Worm (Caenorhabditis elegans) whole organism, L1 larva: Measurements from ENCODE around the gene ugt-10.

Experiments used
- C04F5.9 ChIP-seq: sonication (generic microtip); optimal IDR thresholded peaks from 2 replicates; lab custom pipeline; 2016; ENCODE audit warnings: missing genetic modification characterization, missing compliant biosample characterization
- Y116A8C.19 ChIP-seq: sonication (generic microtip); optimal IDR thresholded peaks from 2 replicates; lab custom pipeline; 2016; ENCODE audit warnings: missing compliant biosample characterization, missing genetic modification characterization, borderline replicate concordance
- aha-1 ChIP-seq: fragments of 150-350 bp; optimal IDR thresholded peaks from 2 replicates; lab custom pipeline; 2014; ENCODE audit warnings: missing biosample characterization, missing genetic modification characterization
- alr-1 ChIP-seq: fragments of 200-800 bp; sonication (Bioruptor generic); optimal IDR thresholded peaks from 2 replicates; lab custom pipeline; 2018; ENCODE audit warnings: borderline replicate concordance, mild to moderate bottlenecking, missing genetic modification characterization, missing compliant biosample characterization
- ceh-8 ChIP-seq: fragments of 200-800 bp; sonication (Bioruptor generic); optimal IDR thresholded peaks from 2 replicates; lab custom pipeline; 2018; ENCODE audit warnings: mild to moderate bottlenecking, missing genetic modification characterization, moderate library complexity, missing compliant biosample characterization
- ceh-90 ChIP-seq: sonication (generic microtip); optimal IDR thresholded peaks from 2 replicates; lab custom pipeline; 2016; ENCODE audit warnings: missing genetic modification characterization, missing compliant biosample characterization
- dsc-1 ChIP-seq: sonication (generic microtip); optimal IDR thresholded peaks from 2 replicates; lab custom pipeline; 2016; ENCODE audit warnings: mild to moderate bottlenecking, missing genetic modification characterization, missing compliant biosample characterization
- efl-1 ChIP-seq, 4 experiments: fragments of 150-350 bp; optimal IDR thresholded peaks in 3 of 4; peaks in 1 of 4; 1 replicate in 1 of 4; 2 replicates in 3 of 4; lab custom pipeline; 2014; ENCODE audit warnings: missing biosample characterization in 2 of 4, missing genetic modification characterization in 2 of 4, missing genetic modification reagents in 2 of 4
- egl-13 ChIP-seq: sonication (generic microtip); optimal IDR thresholded peaks from 2 replicates; lab custom pipeline; 2016; ENCODE audit warnings: missing genotype, missing genetic modification reagents, missing genetic modification characterization, missing compliant biosample characterization
- elt-2 ChIP-seq: sonication (generic microtip); optimal IDR thresholded peaks from 2 replicates; lab custom pipeline; 2016; ENCODE audit warnings: missing genetic modification characterization, mild to moderate bottlenecking, inconsistent platforms, missing compliant biosample characterization, missing genetic modification reagents
- elt-3 ChIP-seq, 6 experiments: fragments of 150-350 bp in 1 of 6; sonication (generic microtip); optimal IDR thresholded peaks; 2 replicates each; lab custom pipeline; 2017 to 2018; ENCODE audit warnings: missing biosample characterization in 6 of 6, missing genetic modification characterization in 6 of 6, inconsistent platforms in 1 of 6
- fkh-4 ChIP-seq: sonication (generic microtip); optimal IDR thresholded peaks from 2 replicates; lab custom pipeline; 2016; ENCODE audit warnings: missing compliant biosample characterization, missing genetic modification characterization, borderline replicate concordance
- fkh-8 ChIP-seq: sonication (generic microtip); optimal IDR thresholded peaks from 2 replicates; lab custom pipeline; 2016; ENCODE audit warnings: mild to moderate bottlenecking, missing genetic modification characterization, missing compliant biosample characterization
- grh-1 ChIP-seq: fragments of 200-800 bp; sonication (Bioruptor generic); IDR thresholded peaks from 2 replicates; pipeline ENCODE4 v1.3.6; 2022; ENCODE audit warnings: missing genetic modification reagents, missing genetic modification characterization, missing compliant biosample characterization
- hlh-17 ChIP-seq: fragments of 200-800 bp; sonication (Bioruptor generic); optimal IDR thresholded peaks from 2 replicates; lab custom pipeline; 2018; ENCODE audit warnings: missing genetic modification characterization, mild to moderate bottlenecking, missing compliant biosample characterization, moderate library complexity, borderline replicate concordance
- jun-1 ChIP-seq: fragments of 150-350 bp; optimal IDR thresholded peaks from 2 replicates; lab custom pipeline; 2014; ENCODE audit warnings: missing biosample characterization, missing genetic modification reagents, missing genetic modification characterization
- lin-14 ChIP-seq: fragments of 200-800 bp; sonication (Bioruptor generic); optimal IDR thresholded peaks from 2 replicates; lab custom pipeline; 2018; ENCODE audit warnings: mild to moderate bottlenecking, missing genetic modification characterization, moderate library complexity, missing compliant biosample characterization
- lin-15B ChIP-seq: fragments of 150-350 bp; sonication (generic microtip); optimal IDR thresholded peaks from 3 replicates; lab custom pipeline; 2014; ENCODE audit warnings: missing biosample characterization, missing genetic modification characterization
- lin-39 ChIP-seq: fragments of 150-350 bp; optimal IDR thresholded peaks from 2 replicates; lab custom pipeline; 2014; ENCODE audit warnings: missing biosample characterization, missing genetic modification reagents, missing genetic modification characterization
- mab-9 ChIP-seq: fragments of 200-800 bp; sonication (Bioruptor generic); IDR thresholded peaks from 2 replicates; pipeline ENCODE4 v1.3.6; 2022; ENCODE audit warnings: missing genetic modification reagents, missing genetic modification characterization, missing compliant biosample characterization
- mep-1 ChIP-seq: fragments of 150-350 bp; optimal IDR thresholded peaks from 2 replicates; lab custom pipeline; 2014; ENCODE audit warnings: missing biosample characterization, missing genetic modification characterization
- nhr-11 ChIP-seq: fragments of 150-350 bp; optimal IDR thresholded peaks from 2 replicates; lab custom pipeline; 2014; ENCODE audit warnings: missing biosample characterization, missing genetic modification characterization
- nhr-19 ChIP-seq: fragments of 200-800 bp; sonication (Bioruptor generic); conservative IDR thresholded peaks from 2 replicates; pipeline ENCODE4 v1.3.6; 2022; ENCODE audit warnings: missing genetic modification characterization, missing compliant biosample characterization
- nhr-47 ChIP-seq: sonication (generic microtip); optimal IDR thresholded peaks from 2 replicates; lab custom pipeline; 2016; ENCODE audit warnings: mild to moderate bottlenecking, missing genetic modification characterization, moderate library complexity, missing compliant biosample characterization
- nhr-71 ChIP-seq: sonication (generic microtip); optimal IDR thresholded peaks from 2 replicates; lab custom pipeline; 2016; ENCODE audit warnings: mild to moderate bottlenecking, missing genetic modification characterization, moderate library complexity, missing compliant biosample characterization
- nhr-77 ChIP-seq: fragments of 150-350 bp; optimal IDR thresholded peaks from 2 replicates; lab custom pipeline; 2014; ENCODE audit warnings: missing biosample characterization, missing genetic modification characterization
- nhr-85 ChIP-seq: sonication (generic microtip); peaks from one replicate; lab custom pipeline; 2016; ENCODE audit warnings: missing genetic modification characterization, inconsistent platforms, missing compliant biosample characterization
- nhr-90 ChIP-seq: sonication (generic microtip); optimal IDR thresholded peaks from 2 replicates; lab custom pipeline; 2016; ENCODE audit warnings: mild to moderate bottlenecking, missing genetic modification characterization, missing compliant biosample characterization; ENCODE audit not compliant: poor library complexity
- pax-3 ChIP-seq: fragments of 200-800 bp; sonication (Bioruptor generic); optimal IDR thresholded peaks from 2 replicates; lab custom pipeline; 2018; ENCODE audit warnings: mild to moderate bottlenecking, missing genetic modification characterization, moderate library complexity, missing compliant biosample characterization
- pqm-1 ChIP-seq: sonication (generic microtip); optimal IDR thresholded peaks from 3 replicates; lab custom pipeline; 2017; ENCODE audit warnings: missing biosample characterization, missing genetic modification characterization
- rnt-1 ChIP-seq: sonication (generic microtip); optimal IDR thresholded peaks from 2 replicates; lab custom pipeline; 2016; ENCODE audit warnings: mild to moderate bottlenecking, missing genetic modification characterization, moderate library complexity, missing compliant biosample characterization
- skn-1 ChIP-seq: fragments of 150-350 bp; optimal IDR thresholded peaks from 2 replicates; lab custom pipeline; 2014; ENCODE audit warnings: missing biosample characterization, missing genetic modification characterization
- snu-23 ChIP-seq: sonication (generic microtip); optimal IDR thresholded peaks from 2 replicates; lab custom pipeline; 2016; ENCODE audit warnings: missing genetic modification characterization, missing compliant biosample characterization
- sptf-1 ChIP-seq: fragments of 150-350 bp; optimal IDR thresholded peaks from 2 replicates; lab custom pipeline; 2014; ENCODE audit warnings: missing biosample characterization, missing genetic modification characterization
- tlp-1 ChIP-seq: fragments of 150-350 bp; optimal IDR thresholded peaks from 2 replicates; lab custom pipeline; 2014; ENCODE audit warnings: missing biosample characterization, missing genetic modification characterization
- unc-130 ChIP-seq: fragments of 150-350 bp; optimal IDR thresholded peaks from 2 replicates; lab custom pipeline; 2017; ENCODE audit warnings: missing biosample characterization, missing genetic modification characterization, inconsistent platforms
- xbp-1 ChIP-seq: sonication (generic microtip); optimal IDR thresholded peaks from 2 replicates; lab custom pipeline; 2016; ENCODE audit warnings: missing genetic modification characterization, missing compliant biosample characterization
- zag-1 ChIP-seq: fragments of 150-350 bp; optimal IDR thresholded peaks from 2 replicates; lab custom pipeline; 2014; ENCODE audit warnings: missing biosample characterization, missing genetic modification characterization
- ztf-4 ChIP-seq: fragments of 150-350 bp; optimal IDR thresholded peaks from 2 replicates; lab custom pipeline; 2014; ENCODE audit warnings: missing biosample characterization, missing genetic modification characterization

The ugt-10 gene

DNA sequence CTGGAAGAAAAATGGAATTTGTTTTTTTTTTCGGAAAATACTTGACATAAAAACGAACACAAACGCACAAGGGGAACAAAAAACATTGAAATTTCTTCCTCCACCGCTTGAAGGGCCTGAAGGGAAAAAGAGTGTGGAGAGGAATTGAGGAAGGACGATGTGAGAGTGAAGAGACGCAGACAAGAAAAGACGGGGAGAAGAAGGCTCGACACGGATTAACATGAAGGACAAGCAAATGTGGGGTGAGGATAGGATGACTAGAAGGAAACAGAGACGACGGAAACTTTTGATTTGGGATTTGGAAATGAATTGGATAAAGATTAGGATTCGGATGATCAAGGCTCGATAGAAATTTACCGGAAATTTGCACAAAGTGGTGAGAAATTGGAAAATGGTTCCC is 39.4 kb downstream of the ugt-10 start (continued):
- no peak for TF ChIP-seq pax-3 (tag; lab: Kevin White, UChicago)
- peak; percentile 9 to 15 for TF ChIP-seq efl-1 (optimal IDR thresholded peaks at IDR 0.05; lab: Kevin White, UChicago)
- peak in 1 of 2 experiments; percentile 78 for TF ChIP-seq efl-1 (GFP tag; optimal IDR thresholded peaks at IDR 0.05 in 1 of 2; lab: Kevin White, UChicago)
- no peak for TF ChIP-seq jun-1 (tag; lab: Kevin White, UChicago)
- TF ChIP-seq lin-39 (tag; lab: Kevin White, UChicago), result no peak
- TF ChIP-seq, all 84 proteins: peak for 9

DNA sequence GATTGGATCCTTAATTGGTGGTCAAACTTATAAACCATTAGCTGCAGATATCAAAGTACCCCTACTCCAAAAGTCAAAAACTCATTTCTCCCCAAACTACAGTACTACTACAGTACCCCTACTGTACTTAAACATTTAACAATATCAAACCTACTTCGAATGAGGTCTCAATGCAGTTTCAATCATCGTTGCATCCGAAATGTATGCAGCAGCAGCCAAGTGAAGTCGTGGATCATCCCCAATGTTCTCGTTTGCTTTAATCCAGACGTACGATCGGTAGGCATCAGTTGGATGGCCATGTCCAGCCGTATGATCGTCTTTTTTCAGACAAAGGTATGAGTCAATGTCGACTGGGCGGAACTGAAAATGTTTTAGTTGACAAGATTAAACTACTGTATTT is 42.4 kb downstream of the ugt-10 start:
- TF ChIP-seq tlp-1 (tag; lab: Kevin White, UChicago) (no peak), ztf-4 (tag; lab: Kevin White, UChicago) (no peak), aha-1 (tag; lab: Kevin White, UChicago) (no peak), lin-15B (tag; lab: Kevin White, UChicago) (no peak), hlh-17 (GFP tag; lab: Kevin White, UChicago) (no peak), egl-13 (tag; lab: Kevin White, UChicago) (no peak), jun-1 (tag; lab: Kevin White, UChicago) (no peak), mep-1 (tag; lab: Kevin White, UChicago) (no peak), elt-3 (tag; optimal IDR thresholded peaks at IDR 0.05; lab: Kevin White, UChicago) (no peak), dsc-1 (tag; lab: Kevin White, UChicago) (no peak), fkh-4 (tag; lab: Kevin White, UChicago) (no peak), alr-1 (no peak), rnt-1 (no peak), sptf-1 (tag; lab: Kevin White, UChicago) (no peak), nhr-85 (tag; lab: Kevin White, UChicago) (no peak)

DNA sequence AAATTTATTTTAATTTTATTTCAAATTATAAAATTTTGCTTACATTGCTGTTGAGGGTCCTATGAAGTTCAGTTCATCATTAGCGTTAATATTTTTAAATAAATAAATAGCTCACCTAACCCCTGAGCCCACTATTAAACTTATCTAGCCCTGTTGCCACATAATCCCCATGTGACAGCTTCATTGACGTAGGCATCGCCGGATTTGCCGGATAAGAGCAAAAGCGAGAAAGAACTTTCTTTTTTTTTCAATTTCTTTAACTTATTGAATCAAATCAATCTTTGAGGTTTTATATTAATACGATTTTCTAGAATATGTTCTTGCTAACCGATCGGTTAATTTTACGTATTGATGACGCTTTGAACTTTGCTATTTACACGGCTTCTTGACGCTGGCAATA is 48.0 kb downstream of the ugt-10 start:
- peak; percentile 9 for TF ChIP-seq nhr-47 (tag; lab: Kevin White, UChicago)
- no peak for TF ChIP-seq snu-23 (GFP tag; lab: Kevin White, UChicago)
- TF ChIP-seq nhr-71 (tag; lab: Kevin White, UChicago), result peak; percentile 13
- TF ChIP-seq dsc-1 (tag; lab: Kevin White, UChicago), result peak; percentile 68
- TF ChIP-seq efl-1 (optimal IDR thresholded peaks at IDR 0.05; lab: Kevin White, UChicago), result no peak
- TF ChIP-seq efl-1 (GFP tag; optimal IDR thresholded peaks at IDR 0.05 in 1 of 2; lab: Kevin White, UChicago), result no peak
- TF ChIP-seq fkh-8 (tag; lab: Kevin White, UChicago), result peak; percentile 28
- peak; percentile 55 for TF ChIP-seq egl-13 (tag; lab: Kevin White, UChicago)
- no peak for TF ChIP-seq unc-130 (tag; lab: Kevin White, UChicago)
- no peak for TF ChIP-seq ceh-90

DNA sequence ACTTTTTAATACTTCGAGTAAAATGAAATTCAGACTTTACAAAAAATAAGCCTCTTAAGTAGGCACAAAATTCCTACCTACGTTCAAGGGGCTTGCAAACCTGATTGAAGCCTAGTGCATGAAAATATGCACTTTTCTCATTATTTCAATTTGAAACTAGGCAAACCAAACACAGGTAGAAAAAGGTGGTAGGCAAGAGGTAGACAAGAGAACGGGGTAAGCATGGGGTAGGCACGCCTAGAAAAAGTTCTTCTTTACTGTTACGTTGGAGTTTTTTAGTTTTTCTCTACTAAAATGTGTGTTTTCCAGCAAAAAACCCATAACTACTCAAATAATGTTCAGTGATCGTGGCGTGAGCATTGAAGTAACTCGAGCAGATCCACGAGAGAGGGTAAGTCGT is 48.8 kb downstream of the ugt-10 start, which contains the start of gene nex-4:
Gene nex-4 (plus strand): TSS at position 301 of the 400 bp plus-strand sequence.
- no peak for TF ChIP-seq C04F5.9 (tag; lab: Kevin White, UChicago)
- no peak for TF ChIP-seq Y116A8C.19 (tag; lab: Kevin White, UChicago)
- TF ChIP-seq nhr-77 (tag; lab: Kevin White, UChicago), result no peak
- no peak for TF ChIP-seq ceh-8
- no peak for TF ChIP-seq xbp-1
- no peak for TF ChIP-seq pqm-1 (tag; lab: Kevin White, UChicago)
- no peak for TF ChIP-seq lin-14 (GFP tag; lab: Kevin White, UChicago)
- no peak for TF ChIP-seq mab-9 (GFP tag; lab: Robert Waterston, UW)
- TF ChIP-seq grh-1 (GFP tag; lab: Robert Waterston, UW), result no peak
- TF ChIP-seq nhr-90 (tag; lab: Kevin White, UChicago), result no peak
- TF ChIP-seq zag-1, result no peak
- no peak for TF ChIP-seq nhr-19
- TF ChIP-seq tlp-1 (tag; lab: Kevin White, UChicago), result no peak
- no peak for TF ChIP-seq elt-3 (tag; optimal IDR thresholded peaks at IDR 0.05; lab: Kevin White, UChicago)
- TF ChIP-seq mep-1 (tag; lab: Kevin White, UChicago), result no peak
- TF ChIP-seq rnt-1, result no peak
- TF ChIP-seq nhr-11 (tag; lab: Kevin White, UChicago), result no peak
- no peak for TF ChIP-seq elt-2
- TF ChIP-seq skn-1, result no peak
